Worm (Caenorhabditis elegans) whole organism, L2 larva: ENCODE data around the gene zipt-2.2.

ENCODE experiments used
- aly-2 ChIP-seq: fragments of 150-350 bp; optimal IDR thresholded peaks from 2 replicates; lab custom pipeline; 2014; ENCODE audit warnings: missing biosample characterization, missing genetic modification characterization
- ceh-82 ChIP-seq: fragments of 150-350 bp; optimal IDR thresholded peaks from 2 replicates; lab custom pipeline; 2014; ENCODE audit warnings: missing biosample characterization, missing genetic modification characterization
- elt-3 ChIP-seq: sonication (generic microtip); optimal IDR thresholded peaks from 2 replicates; lab custom pipeline; 2017; ENCODE audit warnings: missing biosample characterization, missing genetic modification characterization
- lin-39 ChIP-seq: fragments of 150-350 bp; optimal IDR thresholded peaks from 2 replicates; lab custom pipeline; 2014; ENCODE audit warnings: missing biosample characterization, missing genetic modification reagents, missing genetic modification characterization
- nhr-11 ChIP-seq: fragments of 150-350 bp; optimal IDR thresholded peaks from 2 replicates; lab custom pipeline; 2014; ENCODE audit warnings: missing biosample characterization, missing genetic modification characterization
- unc-62 ChIP-seq: fragments of 150-350 bp; optimal IDR thresholded peaks from 2 replicates; lab custom pipeline; 2014; ENCODE audit warnings: missing biosample characterization, missing genetic modification reagents, missing genetic modification characterization

- TF ChIP-seq aly-2 (tag; lab: Kevin White, UChicago) (no peak), elt-3 (tag; lab: Kevin White, UChicago) (no peak), nhr-11 (tag; lab: Kevin White, UChicago) (no peak), unc-62 (GFP tag; lab: Kevin White, UChicago) (no peak), ceh-82 (no peak), lin-39 (no peak)
Measured at ce11 chrIV:4265224-4265623, 30.1 kb upstream of the zipt-2.2 start, which contains the start of gene F36A4.5.
